Worm (Caenorhabditis elegans) whole organism, L4 larva: ENCODE results near the gene sar-1.

ENCODE experiments used
- F44E2.7 ChIP-seq: fragments of 200-800 bp; sonication (Bioruptor generic); IDR thresholded peaks from 2 replicates; pipeline ENCODE4 v2.1.2; 2022; ENCODE audit warnings: missing genetic modification characterization, missing compliant biosample characterization
- R02D3.7 ChIP-seq: fragments of 150-350 bp; sonication (generic microtip); optimal IDR thresholded peaks from 3 replicates; lab custom pipeline; 2014; ENCODE audit warnings: missing biosample characterization, missing genetic modification characterization
- T26A8.4 ChIP-seq: fragments of 200-800 bp; sonication (Bioruptor generic); IDR thresholded peaks from 2 replicates; pipeline ENCODE4 v1.3.6; 2022; ENCODE audit warnings: missing genetic modification characterization, missing compliant biosample characterization
- Y5F2A.4 ChIP-seq: fragments of 200-800 bp; sonication (Bioruptor generic); optimal IDR thresholded peaks from 2 replicates; lab custom pipeline; 2018; ENCODE audit warnings: mild to moderate bottlenecking, missing genetic modification characterization, missing compliant biosample characterization
- Y75B8A.6 ChIP-seq: fragments of 200-800 bp; sonication (Bioruptor generic); IDR thresholded peaks from 2 replicates; pipeline ENCODE4 v1.3.6; 2022; ENCODE audit warnings: missing genetic modification reagents, missing genetic modification characterization, missing compliant biosample characterization
- ama-1 ChIP-seq: fragments of 150-350 bp; optimal IDR thresholded peaks from 2 replicates; lab custom pipeline; 2014; ENCODE audit warnings: inconsistent platforms, mixed read lengths
- arid-1 ChIP-seq: fragments of 200-800 bp; sonication (Bioruptor generic); conservative IDR thresholded peaks from 2 replicates; pipeline ENCODE4 v1.3.6; 2022; ENCODE audit warnings: missing genetic modification reagents, missing genetic modification characterization, missing compliant biosample characterization
- ceh-20 ChIP-seq: fragments of 200-800 bp; sonication (Bioruptor generic); IDR thresholded peaks from 2 replicates; pipeline ENCODE4 v1.3.6; 2022; ENCODE audit warnings: missing genetic modification reagents, missing genetic modification characterization, missing compliant biosample characterization
- ceh-28 ChIP-seq: fragments of 150-350 bp; optimal IDR thresholded peaks from 2 replicates; lab custom pipeline; 2014; ENCODE audit warnings: missing biosample characterization, missing genetic modification reagents, missing genetic modification characterization
- ceh-32 ChIP-seq: sonication (generic microtip); optimal IDR thresholded peaks from 2 replicates; lab custom pipeline; 2016; ENCODE audit warnings: mild to moderate bottlenecking, missing genetic modification characterization, missing compliant biosample characterization; ENCODE audit not compliant: poor library complexity
- ceh-44 ChIP-seq: fragments of 200-800 bp; sonication (Bioruptor generic); IDR thresholded peaks from 2 replicates; pipeline ENCODE4 v1.3.6; 2022; ENCODE audit warnings: missing genetic modification reagents, missing genetic modification characterization, missing compliant biosample characterization
- ces-1 ChIP-seq: fragments of 150-350 bp; sonication (generic microtip); optimal IDR thresholded peaks from 4 replicates; lab custom pipeline; 2014; ENCODE audit warnings: missing biosample characterization, missing genetic modification reagents, missing genetic modification characterization
- cey-2 ChIP-seq: sonication (generic microtip); optimal IDR thresholded peaks from 3 replicates; lab custom pipeline; 2017; ENCODE audit warnings: missing genetic modification characterization, mild to moderate bottlenecking, missing compliant biosample characterization, antibody characterized with exemption, borderline replicate concordance; ENCODE audit not compliant: insufficient read depth
- daf-19 ChIP-seq: fragments of 200-800 bp; sonication (Bioruptor generic); conservative IDR thresholded peaks from 2 replicates; pipeline ENCODE4 v1.3.6; 2022; ENCODE audit warnings: missing genetic modification characterization, missing compliant biosample characterization
- dmd-6 ChIP-seq: fragments of 200-800 bp; sonication (Bioruptor generic); IDR thresholded peaks from 2 replicates; pipeline ENCODE4 v1.3.6; 2022; ENCODE audit warnings: missing genetic modification reagents, missing genetic modification characterization, missing compliant biosample characterization
- dmd-9 ChIP-seq: fragments of 200-800 bp; sonication (Bioruptor generic); IDR thresholded peaks from 2 replicates; pipeline ENCODE4 v1.3.6; 2022; ENCODE audit warnings: missing genetic modification reagents, missing genetic modification characterization, missing compliant biosample characterization
- duxl-1 ChIP-seq: sonication (generic microtip); optimal IDR thresholded peaks from 2 replicates; lab custom pipeline; 2016; ENCODE audit warnings: mild to moderate bottlenecking, missing genetic modification characterization, moderate library complexity, missing compliant biosample characterization; ENCODE audit not compliant: poor library complexity
- egl-27 ChIP-seq: sonication (generic microtip); optimal IDR thresholded peaks from 3 replicates; lab custom pipeline; 2017; ENCODE audit warnings: missing biosample characterization, missing genetic modification reagents, missing genetic modification characterization
- egl-43 ChIP-seq: fragments of 200-800 bp; sonication (Bioruptor generic); IDR thresholded peaks from 2 replicates; pipeline ENCODE4 v1.3.6; 2022; ENCODE audit warnings: missing genetic modification reagents, missing genetic modification characterization, missing compliant biosample characterization
- fos-1 ChIP-seq: fragments of 150-350 bp; optimal IDR thresholded peaks from 2 replicates; lab custom pipeline; 2014; ENCODE audit warnings: missing biosample characterization, missing genetic modification characterization
- hlh-11 ChIP-seq: fragments of 200-800 bp; sonication (Bioruptor generic); optimal IDR thresholded peaks from 2 replicates; lab custom pipeline; 2018; ENCODE audit warnings: mild to moderate bottlenecking, missing genetic modification characterization, missing compliant biosample characterization
- hmg-1.1 ChIP-seq: fragments of 200-800 bp; sonication (Bioruptor generic); IDR thresholded peaks from 2 replicates; pipeline ENCODE4 v1.3.6; 2022; ENCODE audit warnings: missing genetic modification reagents, missing genetic modification characterization, missing compliant biosample characterization
- jun-1 ChIP-seq: fragments of 150-350 bp; optimal IDR thresholded peaks from 2 replicates; lab custom pipeline; 2014; ENCODE audit warnings: missing biosample characterization, missing genetic modification reagents, missing genetic modification characterization
- lim-7 ChIP-seq: fragments of 200-800 bp; sonication (Bioruptor generic); IDR thresholded peaks from 2 replicates; pipeline ENCODE4 v1.3.6; 2022; ENCODE audit warnings: missing genetic modification characterization, missing compliant biosample characterization
- lin-13 ChIP-seq: fragments of 150-350 bp; optimal IDR thresholded peaks from 2 replicates; lab custom pipeline; 2014; ENCODE audit warnings: missing biosample characterization, missing genetic modification reagents, missing genetic modification characterization
- lin-38 ChIP-seq: fragments of 200-800 bp; sonication (Bioruptor generic); IDR thresholded peaks from 2 replicates; pipeline ENCODE4 v1.3.6; 2022; ENCODE audit warnings: missing genetic modification reagents, missing genetic modification characterization, missing compliant biosample characterization
- lin-39 ChIP-seq: fragments of 150-350 bp; optimal IDR thresholded peaks from 2 replicates; lab custom pipeline; 2014; ENCODE audit warnings: missing biosample characterization, missing genetic modification reagents, missing genetic modification characterization
- lsy-2 ChIP-seq, 2 experiments: fragments of 150-350 bp in 1 of 2; sonication (generic microtip) in 1 of 2; optimal IDR thresholded peaks; 2 replicates each; lab custom pipeline; 2014 to 2017; ENCODE audit warnings: missing biosample characterization in 2 of 2, missing genetic modification characterization in 2 of 2
- mdl-1 ChIP-seq, 2 experiments: fragments of 150-350 bp in 1 of 2; sonication (generic microtip) in 1 of 2; optimal IDR thresholded peaks; 2 replicates each; lab custom pipeline; 2014 to 2017; ENCODE audit warnings: missing biosample characterization in 2 of 2, missing genetic modification characterization in 2 of 2
- mdt-29 ChIP-seq: fragments of 200-800 bp; sonication (Bioruptor generic); IDR thresholded peaks from 2 replicates; pipeline ENCODE4 v1.3.6; 2022; ENCODE audit warnings: missing genetic modification reagents, missing genetic modification characterization, missing compliant biosample characterization
- mep-1 ChIP-seq: fragments of 150-350 bp; sonication (generic microtip); optimal IDR thresholded peaks from 3 replicates; lab custom pipeline; 2014; ENCODE audit warnings: missing biosample characterization, missing genetic modification characterization
- mes-2 ChIP-seq: sonication (generic microtip); optimal IDR thresholded peaks from 2 replicates; lab custom pipeline; 2016; ENCODE audit warnings: missing genotype, mild to moderate bottlenecking, missing genetic modification characterization, missing compliant biosample characterization; ENCODE audit not compliant: poor library complexity, severe bottlenecking
- mxl-2 ChIP-seq: fragments of 200-800 bp; sonication (Bioruptor generic); conservative IDR thresholded peaks from 2 replicates; pipeline ENCODE4 v1.3.6; 2022; ENCODE audit warnings: missing genetic modification reagents, missing genetic modification characterization, missing compliant biosample characterization
- mxl-3 ChIP-seq: fragments of 200-800 bp; sonication (Bioruptor generic); optimal IDR thresholded peaks from 2 replicates; lab custom pipeline; 2018; ENCODE audit warnings: mild to moderate bottlenecking, missing genetic modification characterization, missing compliant biosample characterization
- nhr-111 ChIP-seq: fragments of 200-800 bp; sonication (Bioruptor generic); optimal IDR thresholded peaks from 2 replicates; lab custom pipeline; 2018; ENCODE audit warnings: mild to moderate bottlenecking, missing genetic modification characterization, missing compliant biosample characterization
- nhr-6 ChIP-seq: fragments of 150-350 bp; optimal IDR thresholded peaks from 2 replicates; lab custom pipeline; 2014; ENCODE audit warnings: missing biosample characterization, missing genetic modification characterization
- nhr-76 ChIP-seq: fragments of 150-350 bp; optimal IDR thresholded peaks from 2 replicates; lab custom pipeline; 2014; ENCODE audit warnings: missing biosample characterization, missing genetic modification characterization
- php-3 ChIP-seq: fragments of 200-800 bp; sonication (Bioruptor generic); IDR thresholded peaks from 2 replicates; pipeline ENCODE4 v1.3.6; 2022; ENCODE audit warnings: missing genetic modification reagents, missing genetic modification characterization, missing compliant biosample characterization
- saeg-2 ChIP-seq: fragments of 200-800 bp; sonication (Bioruptor generic); IDR thresholded peaks from 2 replicates; pipeline ENCODE4 v1.3.6; 2022; ENCODE audit warnings: missing genetic modification reagents, missing genetic modification characterization, missing compliant biosample characterization
- snpc-1.2 ChIP-seq: fragments of 200-800 bp; sonication (Bioruptor generic); IDR thresholded peaks from 2 replicates; pipeline ENCODE4 v1.3.6; 2022; ENCODE audit warnings: missing genetic modification reagents, missing genetic modification characterization, missing compliant biosample characterization
- snpc-4 ChIP-seq: fragments of 150-350 bp; optimal IDR thresholded peaks from 2 replicates; lab custom pipeline; 2014; ENCODE audit warnings: missing biosample characterization, missing genetic modification characterization
- spr-1 ChIP-seq: sonication (generic microtip); optimal IDR thresholded peaks from 2 replicates; lab custom pipeline; 2016; ENCODE audit warnings: mild to moderate bottlenecking, missing genetic modification characterization, missing compliant biosample characterization
- spr-3 ChIP-seq: fragments of 200-800 bp; sonication (Bioruptor generic); optimal IDR thresholded peaks from 2 replicates; lab custom pipeline; 2018; ENCODE audit warnings: mild to moderate bottlenecking, missing genetic modification characterization, missing compliant biosample characterization
- tag-97 ChIP-seq: fragments of 200-800 bp; sonication (Bioruptor generic); IDR thresholded peaks from 2 replicates; pipeline ENCODE4 v1.3.6; 2022; ENCODE audit warnings: missing genetic modification characterization, missing compliant biosample characterization

Gene sar-1

DNA sequence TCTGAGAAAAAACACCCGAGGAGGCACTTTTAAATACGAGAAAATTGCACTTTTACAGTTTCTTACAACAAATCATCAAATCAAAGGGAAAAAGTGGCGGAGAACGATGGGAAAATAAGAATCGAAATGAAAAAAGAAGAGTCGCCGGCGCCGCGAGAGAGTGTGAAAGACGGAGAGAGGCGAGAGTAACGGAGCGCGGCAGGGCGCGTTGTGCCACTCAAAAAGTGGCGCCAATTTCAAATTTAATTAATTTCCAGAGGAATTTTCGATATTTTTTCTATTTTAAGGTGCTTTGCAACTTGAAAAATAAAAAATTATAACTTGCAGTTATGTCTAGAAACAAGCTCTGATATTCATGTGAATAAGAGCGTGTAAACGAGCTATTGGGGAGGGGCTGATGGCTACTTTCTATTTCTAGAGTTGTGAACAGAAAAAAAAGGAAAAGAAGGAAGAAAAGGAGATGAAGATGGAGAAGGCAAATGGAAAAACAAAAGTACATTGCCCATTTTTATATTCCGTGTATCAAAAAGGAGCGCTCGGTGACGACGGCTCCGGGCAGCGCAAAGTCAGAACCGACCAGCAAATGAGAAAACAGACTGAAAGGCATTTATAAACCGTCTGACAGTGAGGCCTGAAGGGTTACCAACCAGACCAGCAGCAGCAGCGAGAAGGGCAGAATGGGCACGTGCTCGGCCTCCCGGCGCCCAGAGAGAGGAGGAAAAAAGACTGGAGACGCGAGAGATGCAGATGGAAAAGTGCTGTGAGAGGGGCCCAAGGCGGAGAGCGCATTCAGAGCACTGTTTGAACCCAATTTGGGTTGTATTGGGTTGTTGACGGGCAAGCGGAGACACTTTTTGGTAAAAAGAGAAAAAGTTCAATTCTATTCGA is 42.0 kb downstream of the sar-1 start (continued):
- TF ChIP-seq php-3 (GFP tag; lab: Robert Waterston, UW) = no peak
- TF ChIP-seq snpc-4 = no peak
- no peak for TF ChIP-seq egl-27
- no peak for TF ChIP-seq snpc-1.2
- TF ChIP-seq cey-2 (tag; lab: Kevin White, UChicago) = no peak
- peak; percentile 66 for TF ChIP-seq hmg-1.1 (GFP tag; lab: Robert Waterston, UW)
- peak; percentile 68 for TF ChIP-seq hlh-11
- TF ChIP-seq jun-1 (tag; lab: Kevin White, UChicago) = no peak
- TF ChIP-seq spr-1 (tag; lab: Kevin White, UChicago) = no peak
- TF ChIP-seq ces-1 (GFP tag; lab: Kevin White, UChicago) = no peak
- TF ChIP-seq mep-1 (tag; lab: Kevin White, UChicago) = peak; percentile 14
- peak; percentile 45 for TF ChIP-seq nhr-6 (tag; lab: Kevin White, UChicago)
- TF ChIP-seq egl-43 (GFP tag; lab: Robert Waterston, UW) = peak; percentile 59; the same call in 1 of the 2 replicates
- TF ChIP-seq spr-3 (GFP tag; lab: Kevin White, UChicago) = no peak
- TF ChIP-seq duxl-1 = no peak

DNA sequence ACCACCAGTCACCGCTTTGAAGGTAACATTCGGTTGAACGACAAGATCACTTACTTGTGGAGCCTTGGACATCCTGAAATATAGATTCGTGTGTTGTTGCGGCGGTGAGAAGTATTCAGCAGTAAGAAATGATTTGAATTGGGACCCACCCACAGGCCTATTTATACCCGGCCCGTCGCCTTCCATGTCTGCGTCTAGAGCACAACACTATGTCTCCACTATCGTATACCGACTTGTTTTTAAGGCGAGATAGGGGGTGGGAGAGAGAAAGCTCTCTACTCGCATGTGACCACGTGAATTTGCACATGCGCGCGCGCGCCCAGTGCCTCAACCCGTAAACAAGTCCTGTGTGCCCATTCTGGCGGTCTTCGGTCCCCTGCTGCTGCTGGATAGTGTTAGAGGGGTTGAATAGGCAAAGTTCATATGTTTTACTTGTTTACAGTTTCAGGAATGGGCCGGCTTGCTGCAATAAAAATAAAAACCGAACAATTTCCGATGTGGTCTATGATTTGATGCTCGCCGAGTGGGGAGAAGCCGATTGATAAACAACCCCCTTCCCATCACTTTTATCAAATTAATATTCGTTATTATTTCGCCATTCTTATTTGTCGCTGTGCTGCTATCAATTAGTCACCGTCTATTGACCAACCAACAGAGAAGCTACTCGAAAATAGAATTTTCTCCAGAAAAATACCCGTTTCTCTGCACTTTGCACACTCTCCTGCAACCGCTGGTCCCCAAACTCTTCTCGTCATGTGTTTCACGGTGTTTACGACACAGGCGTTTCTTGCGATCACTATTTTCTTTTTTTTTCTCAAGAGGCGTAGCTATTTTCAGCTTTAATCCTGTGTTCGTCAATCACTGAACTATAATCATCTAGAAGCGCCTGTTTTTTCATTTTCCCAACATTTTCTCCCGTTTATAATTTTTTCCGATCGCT is 43.1 kb downstream of the sar-1 start:
- no peak for TF ChIP-seq fos-1 (tag; lab: Kevin White, UChicago)
- TF ChIP-seq Y5F2A.4 (GFP tag; lab: Kevin White, UChicago) = no peak
- TF ChIP-seq cey-2 (tag; lab: Kevin White, UChicago) = no peak
- TF ChIP-seq R02D3.7 = no peak
- TF ChIP-seq nhr-6 (tag; lab: Kevin White, UChicago) = peak; percentile 40
- no peak; the same call in 1 of the 2 replicates for TF ChIP-seq mdt-29 (GFP tag; lab: Robert Waterston, UW)
- TF ChIP-seq snpc-4 = no peak
- TF ChIP-seq ceh-28 (tag; lab: Kevin White, UChicago) = no peak
- TF ChIP-seq ama-1 (lab: Kevin White, UChicago) = no peak
- TF ChIP-seq arid-1 = 0 out of 2 replicates have a peak, but pooled peaks have one; percentile 4
- TF ChIP-seq nhr-76 = no peak
- peak; percentile 74 to 99 for TF ChIP-seq mdl-1 (tag; optimal IDR thresholded peaks at IDR 0.05; lab: Kevin White, UChicago)
- no peak; the same call in none of the 2 replicates for TF ChIP-seq lin-38 (GFP tag; lab: Robert Waterston, UW)
- no peak for TF ChIP-seq egl-27
- peak; percentile 58 for TF ChIP-seq mep-1 (tag; lab: Kevin White, UChicago)
- no peak for TF ChIP-seq ceh-44 (GFP tag; lab: Robert Waterston, UW)
- no peak; the same call in 1 of the 2 replicates for TF ChIP-seq daf-19 (GFP tag; lab: Robert Waterston, UW)
- peak; percentile 42 for TF ChIP-seq spr-3 (GFP tag; lab: Kevin White, UChicago)
- TF ChIP-seq lsy-2 (tag; optimal IDR thresholded peaks at IDR 0.05; lab: Kevin White, UChicago) = peak; percentile 60 to 67
- TF ChIP-seq mxl-2 (GFP tag; lab: Robert Waterston, UW) = peak; percentile 78
- TF ChIP-seq ceh-32 (tag; lab: Kevin White, UChicago) = no peak
- TF ChIP-seq Y75B8A.6 (GFP tag; lab: Robert Waterston, UW) = no peak
- TF ChIP-seq dmd-9 (GFP tag; lab: Robert Waterston, UW) = no peak
- TF ChIP-seq T26A8.4 (GFP tag; lab: Robert Waterston, UW) = peak; percentile 58; the same call in 1 of the 2 replicates
- TF ChIP-seq tag-97 (GFP tag; lab: Robert Waterston, UW) = no peak
- TF ChIP-seq lim-7 (GFP tag; lab: Robert Waterston, UW) = peak; percentile 66
- no peak for TF ChIP-seq nhr-111 (GFP tag; lab: Kevin White, UChicago)
- TF ChIP-seq saeg-2 (GFP tag; lab: Robert Waterston, UW) = no peak
- TF ChIP-seq mes-2 = peak; percentile 49
- no peak for TF ChIP-seq F44E2.7 (GFP tag; lab: Robert Waterston, UW)
- peak; percentile 80 for TF ChIP-seq mxl-3 (GFP tag; lab: Kevin White, UChicago)
- TF ChIP-seq dmd-6 (GFP tag; lab: Robert Waterston, UW) = peak; percentile 82
- peak; percentile 60 for TF ChIP-seq hmg-1.1 (GFP tag; lab: Robert Waterston, UW)
- no peak for TF ChIP-seq lin-13
- TF ChIP-seq ceh-20 (GFP tag; lab: Robert Waterston, UW) = peak; percentile 53
- TF ChIP-seq lin-39 (tag; lab: Kevin White, UChicago) = no peak
